Worm (Caenorhabditis elegans) whole organism, midembryonic: ENCODE data around the gene ZC116.5.

ENCODE experiments used
- T22C8.4 ChIP-seq: fragments of 200-800 bp; sonication (Bioruptor generic); IDR thresholded peaks from 2 replicates; pipeline ENCODE4 v1.3.6; 2022; ENCODE audit warnings: missing genetic modification characterization, missing compliant biosample characterization
- tab-1 ChIP-seq: fragments of 200-800 bp; sonication (Bioruptor generic); IDR thresholded peaks from 2 replicates; pipeline ENCODE4 v1.3.6; 2022; ENCODE audit warnings: missing genetic modification characterization, missing compliant biosample characterization

DNA sequence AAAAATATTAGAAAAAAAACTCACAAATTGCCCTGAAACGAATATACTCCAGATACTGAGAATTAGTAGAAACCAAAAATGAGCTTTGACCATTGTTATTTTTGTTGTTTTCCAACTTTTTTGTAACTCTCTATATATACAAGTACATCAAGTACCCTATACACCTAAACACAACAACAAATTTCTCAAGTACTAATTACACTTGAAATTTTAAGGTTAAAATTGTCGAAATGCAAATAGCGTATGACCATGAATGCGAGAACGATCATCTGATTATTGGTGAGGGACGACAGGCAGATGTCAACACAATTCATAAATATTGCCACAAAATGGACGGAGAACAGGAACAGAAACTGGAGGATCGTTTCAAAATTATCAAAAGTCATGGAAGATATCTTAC is 15.6 kb upstream of the ZC116.5 start, which contains the start of gene F56H9.9:
- no peak for TF ChIP-seq T22C8.4 (GFP tag; lab: Robert Waterston, UW)
- TF ChIP-seq tab-1 (GFP tag; lab: Robert Waterston, UW): no peak
